Worm (Caenorhabditis elegans) whole organism, L2 larva: ENCODE measurements around the gene fars-3.
A peak's percentile ranks its signal among the peaks of the same experiment; 100 is the strongest.
"Not testable (repeated sequence)": the region's sequence is repeated elsewhere in the genome, so short reads cannot be mapped to it uniquely, and the experiment has no call there.

Experiments used
- C34F6.9 ChIP-seq: fragments of 150-350 bp; optimal IDR thresholded peaks from 2 replicates; lab custom pipeline; 2014; ENCODE audit warnings: missing biosample characterization, missing genetic modification characterization
- F13H6.1 ChIP-seq: sonication (generic microtip); optimal IDR thresholded peaks from 2 replicates; lab custom pipeline; 2016; ENCODE audit warnings: missing genetic modification characterization, missing compliant biosample characterization
- Y55F3AM.14 ChIP-seq: fragments of 200-800 bp; sonication (Bioruptor generic); optimal IDR thresholded peaks from 2 replicates; lab custom pipeline; 2018; ENCODE audit warnings: mild to moderate bottlenecking, missing genetic modification characterization, missing compliant biosample characterization
- aly-2 ChIP-seq: fragments of 150-350 bp; optimal IDR thresholded peaks from 2 replicates; lab custom pipeline; 2014; ENCODE audit warnings: missing biosample characterization, missing genetic modification characterization
- ama-1 ChIP-seq: fragments of 150-350 bp; optimal IDR thresholded peaks from 2 replicates; lab custom pipeline; 2018; ENCODE audit warnings: inconsistent platforms
- blmp-1 ChIP-seq: sonication (generic microtip); optimal IDR thresholded peaks from 2 replicates; lab custom pipeline; 2017; ENCODE audit warnings: missing genetic modification characterization, mild to moderate bottlenecking, missing compliant biosample characterization, antibody characterized with exemption, moderate library complexity; ENCODE audit not compliant: insufficient read depth
- ceh-16 ChIP-seq: fragments of 150-350 bp; optimal IDR thresholded peaks from 2 replicates; lab custom pipeline; 2014; ENCODE audit warnings: missing biosample characterization, missing genetic modification characterization
- ceh-82 ChIP-seq: fragments of 150-350 bp; optimal IDR thresholded peaks from 2 replicates; lab custom pipeline; 2014; ENCODE audit warnings: missing biosample characterization, missing genetic modification characterization
- dmd-4 ChIP-seq: sonication (generic microtip); optimal IDR thresholded peaks from 2 replicates; lab custom pipeline; 2017; ENCODE audit warnings: missing biosample characterization, missing genetic modification characterization
- elt-1 ChIP-seq: fragments of 150-350 bp; optimal IDR thresholded peaks from 2 replicates; lab custom pipeline; 2014; ENCODE audit warnings: missing biosample characterization, missing genetic modification characterization
- elt-3 ChIP-seq: sonication (generic microtip); optimal IDR thresholded peaks from 2 replicates; lab custom pipeline; 2017; ENCODE audit warnings: missing biosample characterization, missing genetic modification characterization
- gmeb-1 ChIP-seq: fragments of 150-350 bp; optimal IDR thresholded peaks from 2 replicates; lab custom pipeline; 2014; ENCODE audit warnings: missing biosample characterization, missing genetic modification characterization
- lin-11 ChIP-seq: fragments of 150-350 bp; sonication (generic microtip); optimal IDR thresholded peaks from 2 replicates; lab custom pipeline; 2014; ENCODE audit warnings: missing biosample characterization, missing genetic modification characterization, inconsistent platforms, mixed read lengths
- lin-39 ChIP-seq: fragments of 150-350 bp; optimal IDR thresholded peaks from 2 replicates; lab custom pipeline; 2014; ENCODE audit warnings: missing biosample characterization, missing genetic modification reagents, missing genetic modification characterization
- lsy-2 ChIP-seq, 2 experiments: fragments of 150-350 bp in 1 of 2; sonication (generic microtip) in 1 of 2; optimal IDR thresholded peaks; 2 replicates each; lab custom pipeline; 2014 to 2017; ENCODE audit warnings: missing biosample characterization in 2 of 2, missing genetic modification characterization in 2 of 2
- mab-5 ChIP-seq: fragments of 150-350 bp; optimal IDR thresholded peaks from 2 replicates; lab custom pipeline; 2014; ENCODE audit warnings: missing biosample characterization, missing genetic modification characterization
- mbf-1 ChIP-seq: sonication (generic microtip); optimal IDR thresholded peaks from 2 replicates; lab custom pipeline; 2017; ENCODE audit warnings: missing biosample characterization, missing genetic modification characterization
- mdl-1 ChIP-seq, 2 experiments: fragments of 150-350 bp in 1 of 2; sonication (generic microtip) in 1 of 2; optimal IDR thresholded peaks; 2 replicates each; lab custom pipeline; 2017; ENCODE audit warnings: missing biosample characterization in 2 of 2, missing genetic modification characterization in 2 of 2
- nhr-10 ChIP-seq: sonication (generic microtip); optimal IDR thresholded peaks from 2 replicates; lab custom pipeline; 2017; ENCODE audit warnings: missing biosample characterization, missing genetic modification characterization
- nhr-12 ChIP-seq: fragments of 150-350 bp; optimal IDR thresholded peaks from 2 replicates; lab custom pipeline; 2014; ENCODE audit warnings: missing biosample characterization, missing genetic modification characterization
- nhr-23 ChIP-seq: fragments of 150-350 bp; optimal IDR thresholded peaks from 2 replicates; lab custom pipeline; 2014; ENCODE audit warnings: missing biosample characterization, missing genetic modification reagents, missing genetic modification characterization
- nhr-25 ChIP-seq: fragments of 150-350 bp; sonication (generic microtip); optimal IDR thresholded peaks from 3 replicates; lab custom pipeline; 2014; ENCODE audit warnings: missing biosample characterization, missing genetic modification characterization
- nhr-77 ChIP-seq: fragments of 150-350 bp; optimal IDR thresholded peaks from 2 replicates; lab custom pipeline; 2014; ENCODE audit warnings: missing biosample characterization, missing genetic modification characterization
- sem-4 ChIP-seq: fragments of 150-350 bp; optimal IDR thresholded peaks from 2 replicates; lab custom pipeline; 2014; ENCODE audit warnings: missing biosample characterization, missing genetic modification reagents, missing genetic modification characterization
- skn-1 ChIP-seq: sonication (generic microtip); optimal IDR thresholded peaks from 2 replicates; lab custom pipeline; 2017; ENCODE audit warnings: missing biosample characterization, missing genetic modification characterization
- sma-9 ChIP-seq, 2 experiments: fragments of 150-350 bp in 1 of 2; sonication (generic microtip) in 1 of 2; optimal IDR thresholded peaks; 2 replicates each; lab custom pipeline; 2014 to 2016; ENCODE audit warnings: missing genetic modification characterization in 2 of 2, mild to moderate bottlenecking in 1 of 2, missing biosample characterization in 1 of 2, missing compliant biosample characterization in 1 of 2, missing genetic modification reagents in 1 of 2, moderate library complexity in 1 of 2
- unc-55 ChIP-seq: fragments of 150-350 bp; sonication (generic microtip); optimal IDR thresholded peaks from 3 replicates; lab custom pipeline; 2014; ENCODE audit warnings: missing biosample characterization, missing genetic modification reagents, missing genetic modification characterization
- zag-1 ChIP-seq: fragments of 150-350 bp; optimal IDR thresholded peaks from 2 replicates; lab custom pipeline; 2014; ENCODE audit warnings: missing biosample characterization, missing genetic modification characterization
- ztf-4 ChIP-seq: fragments of 150-350 bp; optimal IDR thresholded peaks from 2 replicates; lab custom pipeline; 2014; ENCODE audit warnings: missing biosample characterization, missing genetic modification characterization

The fars-3 gene

DNA sequence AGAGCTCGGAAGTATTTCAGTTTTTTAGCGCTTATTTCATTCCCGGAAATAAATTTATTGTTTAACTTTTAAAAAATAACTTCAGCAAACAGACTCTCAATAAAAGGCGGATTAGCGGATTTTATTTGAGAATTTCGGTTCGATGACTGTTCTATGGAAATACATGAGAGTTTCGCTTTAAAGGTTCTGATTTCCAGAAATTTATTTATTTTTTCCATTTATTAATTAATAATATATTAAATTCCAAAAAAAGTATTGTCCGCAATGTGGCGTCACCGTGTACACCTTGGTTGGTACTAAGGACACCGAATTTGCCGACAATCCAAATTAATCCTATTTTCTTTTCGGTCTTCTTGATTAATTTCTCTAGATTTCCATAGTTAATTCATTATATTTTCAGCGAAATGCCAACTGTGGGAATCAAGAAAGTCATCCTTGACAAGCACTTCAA is at the start of gene fars-3:
TSS of gene fars-3 (plus strand) at position 401 of the 451 bp plus-strand sequence.
- TF ChIP-seq nhr-23 (no peak), C34F6.9 (peak; percentile 39), lsy-2 (tag; optimal IDR thresholded peaks at IDR 0.05; lab: Kevin White, UChicago) (peak in 1 of 2 experiments; percentile 49), ama-1 (peak; percentile 26)

DNA sequence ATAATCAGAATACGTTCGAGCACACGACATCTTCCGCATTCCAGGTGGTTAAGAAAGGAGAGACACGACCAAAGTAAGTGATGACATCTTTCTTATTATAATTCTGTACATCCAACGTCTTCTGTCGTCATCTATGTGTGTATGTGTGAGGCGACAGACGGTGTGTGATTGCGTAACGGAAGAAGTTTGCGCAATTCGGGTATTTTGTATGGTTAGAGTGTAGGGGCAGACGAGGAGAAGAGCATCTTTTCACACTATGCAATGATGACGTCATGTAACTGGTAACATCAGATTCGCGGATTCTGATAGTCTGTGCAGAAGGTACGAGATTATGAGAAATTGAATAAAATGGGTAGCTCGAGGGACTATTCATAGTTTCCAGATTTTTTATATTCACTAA is 49.6 kb upstream of the fars-3 start:
- TF ChIP-seq sma-9 (GFP tag; optimal IDR thresholded peaks at IDR 0.05; lab: Kevin White, UChicago), result no peak
- no peak for TF ChIP-seq sma-9 (tag; optimal IDR thresholded peaks at IDR 0.05; lab: Kevin White, UChicago)
- TF ChIP-seq nhr-25 (tag; lab: Kevin White, UChicago), result no peak
- no peak for TF ChIP-seq zag-1 (tag; lab: Kevin White, UChicago)
- TF ChIP-seq nhr-77, result no peak
- no peak for TF ChIP-seq Y55F3AM.14

DNA sequence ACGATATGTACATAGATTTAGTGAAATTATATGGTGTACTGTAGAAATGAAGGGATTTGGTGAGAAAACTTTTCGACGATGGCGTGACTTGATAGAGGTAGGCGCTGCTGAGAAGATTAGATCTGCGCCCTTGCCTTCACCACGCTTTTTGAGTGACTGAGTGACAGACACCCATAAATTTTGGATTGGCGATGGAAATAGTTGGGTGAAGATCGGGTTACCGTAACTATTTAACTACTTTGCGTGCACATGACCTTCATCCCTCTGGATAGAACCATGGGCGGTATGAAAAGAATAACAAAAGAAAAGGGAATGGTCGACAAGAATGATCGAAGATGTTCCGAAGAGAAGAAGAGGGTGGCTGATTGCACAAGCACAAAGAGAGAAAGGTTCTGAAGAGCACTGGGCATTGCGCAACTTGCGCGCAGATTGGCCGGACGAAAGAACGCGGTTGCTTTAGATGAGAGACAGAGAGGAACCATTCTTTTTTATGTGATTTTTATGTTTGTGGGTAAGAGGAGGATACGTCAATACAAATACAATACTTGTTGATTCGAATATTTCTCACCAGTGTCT is 49.1 kb upstream of the fars-3 start:
- TF ChIP-seq ztf-4 (tag; lab: Kevin White, UChicago) (no peak), lsy-2 (tag; optimal IDR thresholded peaks at IDR 0.05; lab: Kevin White, UChicago) (no peak), mdl-1 (tag; optimal IDR thresholded peaks at IDR 0.05; lab: Kevin White, UChicago) (no peak), lin-39 (tag; lab: Kevin White, UChicago) (no peak), unc-55 (GFP tag; lab: Kevin White, UChicago) (no peak), skn-1 (tag; lab: Kevin White, UChicago) (no peak), elt-1 (peak; percentile 17), ceh-16 (peak; percentile 37), nhr-10 (tag; lab: Kevin White, UChicago) (no peak), sem-4 (tag; lab: Kevin White, UChicago) (no peak), dmd-4 (no peak), gmeb-1 (tag; lab: Kevin White, UChicago) (no peak)

DNA sequence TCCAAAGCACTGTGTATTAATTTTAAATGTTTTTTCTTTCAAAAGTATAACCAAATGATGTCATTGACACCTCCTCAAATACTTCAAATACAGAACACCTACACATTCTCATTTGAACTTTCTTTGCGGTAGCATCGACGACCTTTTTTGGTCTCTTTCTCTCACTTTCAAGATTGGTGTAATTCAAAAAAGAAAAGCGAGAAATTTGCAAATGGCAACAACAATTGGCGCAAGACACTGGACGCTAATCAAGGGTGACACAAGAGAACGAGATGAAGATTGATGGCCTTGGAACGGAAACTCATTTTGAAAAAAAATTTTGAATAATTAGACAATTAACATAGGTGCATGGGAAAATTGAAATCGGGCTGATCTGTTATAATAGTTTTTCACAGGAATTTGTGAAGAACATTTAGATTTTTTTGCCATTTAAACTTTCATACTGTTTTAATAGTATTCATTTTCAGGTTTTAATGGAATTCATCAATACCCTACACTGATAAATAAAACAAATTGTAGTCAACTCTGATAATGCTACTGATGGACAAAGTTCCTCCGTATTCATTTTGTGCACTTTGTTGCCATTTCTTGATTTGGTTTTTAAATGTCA is 47.5 kb upstream of the fars-3 start, which contains the start of gene fdgt-2:
TSS of gene fdgt-2 (plus strand) at position 560 of the 610 bp plus-strand sequence.
- TF ChIP-seq nhr-23 (no peak), lin-11 (tag; lab: Kevin White, UChicago) (no peak), nhr-25 (tag; lab: Kevin White, UChicago) (peak; percentile 43), nhr-12 (tag; lab: Kevin White, UChicago) (no peak), mdl-1 (tag; optimal IDR thresholded peaks at IDR 0.05; lab: Kevin White, UChicago) (no peak), ceh-16 (peak; percentile 77), lsy-2 (tag; optimal IDR thresholded peaks at IDR 0.05; lab: Kevin White, UChicago) (no peak)
- TF ChIP-seq, all 48 proteins: peak for 2

DNA sequence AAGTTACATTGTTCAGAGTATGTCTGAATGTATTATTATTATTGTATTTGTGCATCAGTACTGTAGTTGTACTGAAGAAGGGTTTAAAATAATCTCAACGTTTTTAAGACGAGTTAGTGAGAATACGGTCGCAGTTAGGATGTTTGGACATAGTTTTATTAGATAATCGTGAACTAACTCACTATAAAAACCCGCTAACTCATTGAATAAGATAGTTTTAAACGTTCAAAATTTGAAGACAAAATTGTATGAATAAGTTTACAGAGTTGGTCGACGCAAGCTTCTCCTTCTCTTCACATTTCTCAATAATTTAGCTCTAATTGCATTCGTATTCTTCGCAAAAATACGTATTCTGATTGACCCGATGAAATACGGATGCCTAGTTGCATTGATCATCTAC is 45.6 kb upstream of the fars-3 start:
- TF ChIP-seq ceh-16 (no peak), nhr-25 (tag; lab: Kevin White, UChicago) (peak; percentile 76), nhr-12 (tag; lab: Kevin White, UChicago) (peak; percentile 81), F13H6.1 (tag; lab: Kevin White, UChicago) (no peak), mab-5 (tag; lab: Kevin White, UChicago) (peak; percentile 25)

DNA sequence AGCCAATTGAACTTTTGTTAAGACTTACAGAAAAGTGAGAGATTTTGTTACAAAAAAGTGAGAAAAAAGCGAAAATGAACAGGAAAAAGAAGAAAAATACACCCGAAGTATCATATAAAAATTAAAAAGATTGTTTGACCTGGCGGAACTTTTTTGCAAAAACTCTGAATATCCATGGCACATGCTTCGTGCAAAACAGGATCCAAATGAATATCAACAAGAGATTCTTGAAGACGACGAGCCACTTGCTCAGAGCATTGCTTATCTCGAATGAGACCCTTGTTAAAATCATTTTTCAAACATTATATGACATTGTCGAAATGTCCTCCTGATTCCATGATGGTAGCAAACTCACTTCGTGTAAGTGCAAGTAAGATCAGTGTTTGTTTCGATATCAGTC is 44.9 kb upstream of the fars-3 start, which contains the start of gene F14E5.8:
TSS of gene F14E5.8 (plus strand) at position 301 of the 400 bp plus-strand sequence.
- not testable (repeated sequence) for TF ChIP-seq nhr-25 (tag; lab: Kevin White, UChicago); aly-2; Y55F3AM.14

DNA sequence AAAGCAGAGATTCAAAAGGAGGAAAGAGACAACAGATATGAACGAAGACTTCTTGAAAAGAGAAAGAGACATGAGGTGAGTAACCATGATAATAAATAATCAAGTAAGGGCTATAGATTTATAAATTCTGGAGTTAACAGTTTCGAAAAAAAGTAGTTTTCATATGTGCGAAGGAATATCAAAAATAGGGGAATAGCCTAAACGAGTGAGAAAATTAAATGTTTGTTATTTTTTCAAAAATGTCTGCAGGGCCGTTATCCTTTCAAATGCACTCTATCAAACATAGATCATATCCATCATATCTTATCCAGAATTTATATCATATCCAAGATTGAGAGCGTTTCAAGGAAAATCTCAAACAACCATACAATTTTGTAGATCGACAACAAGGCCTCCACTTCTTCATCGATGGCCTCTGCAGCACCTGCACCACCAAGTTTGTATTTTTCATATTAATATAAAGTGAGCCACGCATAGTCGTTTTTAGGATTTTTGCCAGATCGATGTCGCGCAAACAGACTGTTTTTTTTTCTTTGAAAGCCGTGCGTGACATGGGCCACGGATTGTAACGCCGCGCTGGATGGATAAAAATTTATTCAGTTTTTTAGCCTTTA is 43.8 kb upstream of the fars-3 start:
- no peak for TF ChIP-seq ceh-82 (tag; lab: Kevin White, UChicago)
- TF ChIP-seq lin-39 (tag; lab: Kevin White, UChicago), result no peak
- peak; percentile 85 for TF ChIP-seq nhr-25 (tag; lab: Kevin White, UChicago)
- no peak for TF ChIP-seq blmp-1 (tag; lab: Kevin White, UChicago)
- no peak for TF ChIP-seq elt-3 (tag; lab: Kevin White, UChicago)
- TF ChIP-seq ztf-4 (tag; lab: Kevin White, UChicago), result no peak
- peak; percentile 85 for TF ChIP-seq nhr-12 (tag; lab: Kevin White, UChicago)
- no peak for TF ChIP-seq unc-55 (GFP tag; lab: Kevin White, UChicago)
- TF ChIP-seq mbf-1, result no peak
